Fruit fly (Drosophila melanogaster): ENCODE measurements around the gene CG46458.

Gene CG46458

DNA sequence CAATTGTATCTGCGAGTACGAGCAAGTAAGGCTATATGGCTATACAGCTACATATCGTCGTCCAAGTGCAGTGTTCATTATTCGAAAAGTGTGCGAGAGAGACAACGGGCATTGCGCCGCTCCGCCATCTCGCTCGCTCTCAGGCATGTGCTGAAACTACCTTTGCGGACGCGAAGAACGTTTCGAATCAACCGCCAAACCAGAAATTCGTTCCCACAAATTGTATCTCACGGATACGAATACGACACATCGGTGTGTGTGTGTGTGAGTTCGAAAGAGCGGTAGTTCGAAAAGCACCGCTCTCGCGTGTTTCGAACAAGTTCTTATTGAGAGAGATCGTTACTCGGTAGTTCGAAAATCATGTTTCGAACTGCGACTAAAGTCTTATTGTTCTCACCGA lies 109.6 kb downstream of the CG46458 start:
- TF ChIP-seq sv (GFP tag; optimal IDR thresholded peaks at IDR 0.05) (no peak), h (GFP tag; optimal IDR thresholded peaks at IDR 0.05) (no peak), HLH106 (tag; optimal IDR thresholded peaks at IDR 0.05) (no peak), br (GFP tag; optimal IDR thresholded peaks at IDR 0.05) (no peak), CG32264 (GFP tag; optimal IDR thresholded peaks at IDR 0.05) (no peak), foxo (GFP tag; optimal IDR thresholded peaks at IDR 0.05) (no peak), tai (GFP tag; optimal IDR thresholded peaks at IDR 0.05) (no peak), Abd-B (GFP tag; optimal IDR thresholded peaks at IDR 0.05) (no peak), N (GFP tag; optimal IDR thresholded peaks at IDR 0.05) (peak; percentile 8), rgr (GFP tag; optimal IDR thresholded peaks at IDR 0.05) (no peak), brk (GFP tag; optimal IDR thresholded peaks at IDR 0.05) (no peak), psq (GFP tag; optimal IDR thresholded peaks at IDR 0.05) (no peak), GATAd (GFP tag; optimal IDR thresholded peaks at IDR 0.05) (no peak), Hr83 (GFP tag; optimal IDR thresholded peaks at IDR 0.05; ENCODE audit: poor library complexity, severe bottlenecking) (no peak), CG9705 (GFP tag; optimal IDR thresholded peaks at IDR 0.05) (no peak), Dfd (GFP tag; optimal IDR thresholded peaks at IDR 0.05) (no peak), Myc (optimal IDR thresholded peaks at IDR 0.05) (peak; percentile 34), Mio (GFP tag; optimal IDR thresholded peaks at IDR 0.05) (no peak), woc (GFP tag; optimal IDR thresholded peaks at IDR 0.05) (no peak), pan (optimal IDR thresholded peaks at IDR 0.05) (no peak), Hr78 (GFP tag; optimal IDR thresholded peaks at IDR 0.05) (no peak), Vsx2 (GFP tag; optimal IDR thresholded peaks at IDR 0.05; ENCODE audit: partially characterized antibody) (peak; percentile 48), dl (GFP tag; optimal IDR thresholded peaks at IDR 0.05; ENCODE audit: insufficient read depth in 1 of 2, partially characterized antibody in 2 of 2) (no peak), Rel (GFP tag; optimal IDR thresholded peaks at IDR 0.05) (peak; percentile 25), Rel (tag; optimal IDR thresholded peaks at IDR 0.05) (no peak), ey (GFP tag; optimal IDR thresholded peaks at IDR 0.05) (no peak), CrebA (GFP tag; optimal IDR thresholded peaks at IDR 0.05; ENCODE audit: borderline replicate concordance) (peak; percentile 43), sage (GFP tag; optimal IDR thresholded peaks at IDR 0.05) (no peak), Dif (GFP tag; optimal IDR thresholded peaks at IDR 0.05; ENCODE audit: partially characterized antibody) (peak; percentile 60), jim (GFP tag; optimal IDR thresholded peaks at IDR 0.05) (no peak), usp (GFP tag; optimal IDR thresholded peaks at IDR 0.05) (no peak), dmrt93B (GFP tag; optimal IDR thresholded peaks at IDR 0.05) (no peak), OdsH (GFP tag; optimal IDR thresholded peaks at IDR 0.05) (no peak), Hnf4 (GFP tag; optimal IDR thresholded peaks at IDR 0.05) (no peak), dsf (GFP tag; optimal IDR thresholded peaks at IDR 0.05; ENCODE audit: borderline replicate concordance) (no peak)

Measured in whole organism, wandering third instar larva.